Fruit fly (Drosophila melanogaster): ENCODE data around the gene mRpS31.

- TF ChIP-seq CG9705 (GFP tag; optimal IDR thresholded peaks at IDR 0.05) = no peak
- no peak for TF ChIP-seq brk (GFP tag; optimal IDR thresholded peaks at IDR 0.05)
- TF ChIP-seq h (GFP tag; optimal IDR thresholded peaks at IDR 0.05) = peak; percentile 57
Observed at dm6 chr3L:16021064-16021683, 16.2 kb downstream of the mRpS31 start.

All from whole organism, wandering third instar larva.